Worm (Caenorhabditis elegans): Measurements from ENCODE around the gene F43H9.4.
A peak's percentile ranks its signal among the peaks of the same experiment; 100 is the strongest.

DNA sequence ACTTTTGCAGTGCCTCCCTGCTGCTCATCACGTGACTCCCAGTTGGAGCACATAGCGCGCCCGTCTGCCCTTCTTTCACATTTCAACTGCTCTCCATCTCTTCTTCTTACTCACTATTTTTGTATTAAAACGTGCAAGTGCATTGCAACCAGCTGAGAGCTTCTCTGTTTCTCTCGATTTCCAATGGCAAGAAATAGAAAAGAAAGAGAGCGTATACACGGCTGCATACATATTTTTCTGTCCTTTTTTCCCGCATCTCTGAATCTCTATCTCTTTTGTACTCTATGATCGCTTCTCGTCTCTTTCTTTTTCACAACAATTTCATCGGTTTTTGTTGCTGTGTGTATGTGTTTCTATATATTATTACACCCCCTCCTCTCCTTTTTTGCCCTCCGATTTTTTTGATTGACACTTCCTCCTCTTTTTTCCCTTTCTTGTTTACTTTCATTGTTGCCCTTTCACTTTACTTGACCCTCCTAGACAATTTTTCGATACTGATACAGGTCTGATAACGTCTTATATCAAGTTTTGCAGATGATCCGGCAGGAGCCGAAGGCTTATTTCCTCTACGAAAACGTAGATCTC, 25.5 kb upstream of the F43H9.4 start, which contains the start of gene Y97E10AR.1:
- TF ChIP-seq ref-1 (GFP tag; conservative IDR thresholded peaks at IDR 0.05) (no peak), cog-1 (tag; optimal IDR thresholded peaks at IDR 0.05) (peak; percentile 72), flt-1 (GFP tag; IDR thresholded peaks at IDR 0.05) (no peak), tab-1 (GFP tag; IDR thresholded peaks at IDR 0.05) (no peak), ztf-23 (GFP tag; IDR thresholded peaks at IDR 0.05) (peak; percentile 5; the same call in 1 of the 2 replicates)
